Worm (Caenorhabditis elegans): ENCODE measurements around the gene ran-2.

The ran-2 gene

ce11 chrIII:7940819-7941218, 7.5 kb downstream of the ran-2 start, which contains the start of gene C29E4.12 (continued):
- TF ChIP-seq ztf-1 (GFP tag; conservative IDR thresholded peaks at IDR 0.05) (no peak), Y55F3AM.14 (GFP tag; optimal IDR thresholded peaks at IDR 0.05) (no peak), nhr-77 (tag; optimal IDR thresholded peaks at IDR 0.05) (peak; percentile 30), ztf-11 (tag; optimal IDR thresholded peaks at IDR 0.05) (no peak), nhr-21 (tag; optimal IDR thresholded peaks at IDR 0.05) (peak; percentile 42), mdl-1 (tag; optimal IDR thresholded peaks at IDR 0.05) (no peak), nhr-6 (tag; optimal IDR thresholded peaks at IDR 0.05) (no peak), lsy-2 (tag; optimal IDR thresholded peaks at IDR 0.05) (peak; percentile 51 to 88), nhr-11 (tag; optimal IDR thresholded peaks at IDR 0.05) (no peak), unc-62 (GFP tag; optimal IDR thresholded peaks at IDR 0.05) (no peak), elt-3 (tag; optimal IDR thresholded peaks at IDR 0.05) (no peak), dmd-4 (tag; optimal IDR thresholded peaks at IDR 0.05) (no peak), C34F6.9 (tag; optimal IDR thresholded peaks at IDR 0.05) (peak; percentile 81), ceh-82 (tag; optimal IDR thresholded peaks at IDR 0.05) (no peak), sem-4 (tag; optimal IDR thresholded peaks at IDR 0.05) (no peak)

- TF ChIP-seq ceh-16 (tag; optimal IDR thresholded peaks at IDR 0.05) (no peak), ama-1 (optimal IDR thresholded peaks at IDR 0.05) (no peak), F13H6.1 (tag; optimal IDR thresholded peaks at IDR 0.05) (no peak), fos-1 (tag; optimal IDR thresholded peaks at IDR 0.05) (no peak), ztf-1 (GFP tag; conservative IDR thresholded peaks at IDR 0.05) (no peak), nhr-237 (tag; optimal IDR thresholded peaks at IDR 0.05) (no peak), nhr-129 (tag; optimal IDR thresholded peaks at IDR 0.05) (no peak), lin-11 (tag; optimal IDR thresholded peaks at IDR 0.05) (no peak), elt-3 (tag; optimal IDR thresholded peaks at IDR 0.05) (no peak), sma-9 (GFP tag; optimal IDR thresholded peaks at IDR 0.05) (no peak), sma-9 (tag; optimal IDR thresholded peaks at IDR 0.05) (no peak), ceh-82 (tag; optimal IDR thresholded peaks at IDR 0.05) (no peak), unc-55 (GFP tag; optimal IDR thresholded peaks at IDR 0.05) (no peak), elt-1 (tag; optimal IDR thresholded peaks at IDR 0.05) (no peak), nhr-6 (tag; optimal IDR thresholded peaks at IDR 0.05) (no peak), dmd-4 (tag; optimal IDR thresholded peaks at IDR 0.05) (no peak), ZK546.5 (tag; optimal IDR thresholded peaks at IDR 0.05) (no peak)
Observed at ce11 chrIII:7941417-7941816, 8.1 kb downstream of the ran-2 start, which contains the start of gene kle-2. TSS of gene kle-2 (plus strand) at chrIII:7941717.

DNA sequence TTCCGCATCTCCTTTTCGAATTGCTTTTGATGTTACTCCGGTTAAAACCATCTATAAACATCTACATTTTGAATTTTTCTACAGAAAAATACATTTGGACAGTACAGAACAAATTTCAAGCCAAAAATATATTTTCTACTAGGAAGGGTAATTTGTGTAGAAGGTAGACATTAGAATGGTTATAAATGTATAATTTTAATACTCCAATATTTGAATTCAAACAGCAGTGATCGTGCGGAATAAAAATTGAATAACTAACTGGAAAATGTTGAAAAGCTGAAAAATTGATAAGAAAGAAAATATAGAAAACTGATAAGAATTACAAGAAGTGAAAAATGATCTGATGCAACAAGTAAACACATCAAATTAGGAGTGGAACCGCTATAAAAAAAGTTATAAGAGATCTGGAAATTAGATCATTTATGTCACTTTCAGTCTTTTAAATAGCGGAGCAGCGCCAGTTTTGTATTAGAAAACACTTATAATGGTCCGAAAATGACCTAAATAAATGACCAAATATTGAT, 13.7 kb downstream of the ran-2 start, which contains the start of gene gsto-1:
gsto-1 (minus strand) TSS at position 51 of the 524 bp plus-strand sequence.
- TF ChIP-seq fos-1 (tag; optimal IDR thresholded peaks at IDR 0.05) (peak; percentile 26), nhr-25 (tag; optimal IDR thresholded peaks at IDR 0.05) (no peak), mab-5 (tag; optimal IDR thresholded peaks at IDR 0.05) (no peak), nhr-10 (tag; optimal IDR thresholded peaks at IDR 0.05) (no peak), crh-2 (tag; optimal IDR thresholded peaks at IDR 0.05) (peak; percentile 8), nhr-129 (tag; optimal IDR thresholded peaks at IDR 0.05) (peak; percentile 31), gmeb-1 (tag; optimal IDR thresholded peaks at IDR 0.05) (peak; percentile 6)

DNA sequence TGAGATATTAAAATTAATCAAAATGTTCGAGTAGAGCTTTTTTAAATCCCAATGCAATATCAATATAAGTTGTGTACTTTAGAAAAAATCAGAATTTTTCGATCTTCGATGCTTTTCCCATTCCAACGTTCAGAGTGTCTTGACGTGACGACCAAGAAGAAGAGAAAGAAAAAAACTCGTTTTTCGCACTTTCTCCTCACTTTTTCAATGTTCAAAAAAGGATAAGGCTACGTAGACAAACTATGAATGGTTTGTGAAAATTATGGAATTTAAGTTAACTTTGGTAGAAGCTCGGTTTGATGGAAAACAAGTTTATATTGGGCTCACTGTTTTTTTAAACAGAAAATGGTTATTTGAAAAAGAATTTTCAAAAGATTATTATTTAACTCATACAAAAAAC, 14.3 kb downstream of the ran-2 start:
- TF ChIP-seq zag-1 (tag; optimal IDR thresholded peaks at IDR 0.05) (no peak), snpc-4 (tag; optimal IDR thresholded peaks at IDR 0.05) (no peak), elt-1 (tag; optimal IDR thresholded peaks at IDR 0.05) (no peak), nhr-6 (tag; optimal IDR thresholded peaks at IDR 0.05) (no peak), aly-2 (tag; optimal IDR thresholded peaks at IDR 0.05) (no peak), C34F6.9 (tag; optimal IDR thresholded peaks at IDR 0.05) (no peak), lin-11 (tag; optimal IDR thresholded peaks at IDR 0.05) (no peak)

- TF ChIP-seq ama-1 (optimal IDR thresholded peaks at IDR 0.05) (peak; percentile 59), mab-5 (tag; optimal IDR thresholded peaks at IDR 0.05) (no peak)
Observed at ce11 chrIII:7948802-7949201, 15.5 kb downstream of the ran-2 start, which contains the start of gene col-90. TSS of gene col-90 (plus strand) at chrIII:7948838.

Data from whole organism, L2 larva.